Worm (Caenorhabditis elegans) whole organism, L1 larva: ENCODE measurements around the gene cyn-12.

ENCODE experiments used
- C04F5.9 ChIP-seq: sonication (generic microtip); optimal IDR thresholded peaks from 2 replicates; lab custom pipeline; 2016; ENCODE audit warnings: missing genetic modification characterization, missing compliant biosample characterization
- C16A3.4 ChIP-seq: fragments of 150-350 bp; optimal IDR thresholded peaks from 2 replicates; lab custom pipeline; 2014; ENCODE audit warnings: missing biosample characterization, missing genetic modification characterization
- Y116A8C.19 ChIP-seq: sonication (generic microtip); optimal IDR thresholded peaks from 2 replicates; lab custom pipeline; 2016; ENCODE audit warnings: missing compliant biosample characterization, missing genetic modification characterization, borderline replicate concordance
- alr-1 ChIP-seq: fragments of 200-800 bp; sonication (Bioruptor generic); optimal IDR thresholded peaks from 2 replicates; lab custom pipeline; 2018; ENCODE audit warnings: borderline replicate concordance, mild to moderate bottlenecking, missing genetic modification characterization, missing compliant biosample characterization
- aly-2 ChIP-seq: fragments of 150-350 bp; optimal IDR thresholded peaks from 2 replicates; lab custom pipeline; 2014; ENCODE audit warnings: missing biosample characterization, missing genetic modification characterization
- ama-1 ChIP-seq: fragments of 150-350 bp; optimal IDR thresholded peaks from 2 replicates; lab custom pipeline; 2014
- ceh-63 ChIP-seq: fragments of 200-800 bp; sonication (Bioruptor generic); optimal IDR thresholded peaks from 2 replicates; lab custom pipeline; 2018; ENCODE audit warnings: mild to moderate bottlenecking, missing genetic modification characterization, missing compliant biosample characterization
- ceh-8 ChIP-seq: fragments of 200-800 bp; sonication (Bioruptor generic); optimal IDR thresholded peaks from 2 replicates; lab custom pipeline; 2018; ENCODE audit warnings: mild to moderate bottlenecking, missing genetic modification characterization, moderate library complexity, missing compliant biosample characterization
- ceh-82 ChIP-seq, 3 experiments: fragments of 150-350 bp in 1 of 3; sonication (generic microtip) in 2 of 3; optimal IDR thresholded peaks; 2 replicates each; lab custom pipeline; 2014 to 2017; ENCODE audit warnings: missing biosample characterization in 3 of 3, missing genetic modification characterization in 3 of 3
- ceh-88 ChIP-seq: fragments of 200-800 bp; sonication (Bioruptor generic); IDR thresholded peaks from 2 replicates; pipeline ENCODE4 v1.3.6; 2022; ENCODE audit warnings: missing genetic modification characterization, missing compliant biosample characterization
- dpl-1 ChIP-seq, 3 experiments: fragments of 150-350 bp in 2 of 3; sonication (generic microtip) in 1 of 3; optimal IDR thresholded peaks; 2 replicates each; lab custom pipeline; 2014 to 2017; ENCODE audit warnings: missing biosample characterization in 3 of 3, missing genetic modification characterization in 3 of 3, missing genetic modification reagents in 3 of 3
- efl-1 ChIP-seq, 4 experiments: fragments of 150-350 bp; optimal IDR thresholded peaks in 3 of 4; peaks in 1 of 4; 1 replicate in 1 of 4; 2 replicates in 3 of 4; lab custom pipeline; 2014; ENCODE audit warnings: missing biosample characterization in 2 of 4, missing genetic modification characterization in 2 of 4, missing genetic modification reagents in 2 of 4
- efl-3 ChIP-seq: fragments of 200-800 bp; sonication (Bioruptor generic); optimal IDR thresholded peaks from 2 replicates; lab custom pipeline; 2018; ENCODE audit warnings: mild to moderate bottlenecking, missing genetic modification characterization, missing compliant biosample characterization
- elt-2 ChIP-seq: sonication (generic microtip); optimal IDR thresholded peaks from 2 replicates; lab custom pipeline; 2016; ENCODE audit warnings: missing genetic modification characterization, mild to moderate bottlenecking, inconsistent platforms, missing compliant biosample characterization, missing genetic modification reagents
- elt-3 ChIP-seq, 6 experiments: fragments of 150-350 bp in 1 of 6; sonication (generic microtip); optimal IDR thresholded peaks; 2 replicates each; lab custom pipeline; 2017 to 2018; ENCODE audit warnings: missing biosample characterization in 6 of 6, missing genetic modification characterization in 6 of 6, inconsistent platforms in 1 of 6
- fkh-10 ChIP-seq: sonication (generic microtip); optimal IDR thresholded peaks from 2 replicates; lab custom pipeline; 2017; ENCODE audit warnings: missing biosample characterization, missing genetic modification reagents, missing genetic modification characterization
- fos-1 ChIP-seq: fragments of 150-350 bp; optimal IDR thresholded peaks from 2 replicates; lab custom pipeline; 2014; ENCODE audit warnings: missing biosample characterization, missing genetic modification characterization
- grh-1 ChIP-seq: fragments of 200-800 bp; sonication (Bioruptor generic); IDR thresholded peaks from 2 replicates; pipeline ENCODE4 v1.3.6; 2022; ENCODE audit warnings: missing genetic modification reagents, missing genetic modification characterization, missing compliant biosample characterization
- hlh-17 ChIP-seq: fragments of 200-800 bp; sonication (Bioruptor generic); optimal IDR thresholded peaks from 2 replicates; lab custom pipeline; 2018; ENCODE audit warnings: missing genetic modification characterization, mild to moderate bottlenecking, missing compliant biosample characterization, moderate library complexity, borderline replicate concordance
- hpl-2 ChIP-seq: fragments of 150-350 bp; optimal IDR thresholded peaks from 2 replicates; lab custom pipeline; 2014; ENCODE audit warnings: missing biosample characterization, missing genetic modification reagents, missing genetic modification characterization
- irx-1 ChIP-seq: sonication (generic microtip); optimal IDR thresholded peaks from 2 replicates; lab custom pipeline; 2016; ENCODE audit warnings: missing genetic modification characterization, missing compliant biosample characterization
- jun-1 ChIP-seq: fragments of 150-350 bp; optimal IDR thresholded peaks from 2 replicates; lab custom pipeline; 2014; ENCODE audit warnings: missing biosample characterization, missing genetic modification reagents, missing genetic modification characterization
- lin-35 ChIP-seq, 2 experiments: fragments of 150-350 bp; optimal IDR thresholded peaks; 2 replicates each; lab custom pipeline; 2014; ENCODE audit warnings: missing biosample characterization in 2 of 2, missing genetic modification characterization in 2 of 2, missing genetic modification reagents in 2 of 2
- lin-39 ChIP-seq: fragments of 150-350 bp; optimal IDR thresholded peaks from 2 replicates; lab custom pipeline; 2014; ENCODE audit warnings: missing biosample characterization, missing genetic modification reagents, missing genetic modification characterization
- mab-9 ChIP-seq: fragments of 200-800 bp; sonication (Bioruptor generic); IDR thresholded peaks from 2 replicates; pipeline ENCODE4 v1.3.6; 2022; ENCODE audit warnings: missing genetic modification reagents, missing genetic modification characterization, missing compliant biosample characterization
- mef-2 ChIP-seq: fragments of 150-350 bp; optimal IDR thresholded peaks from 2 replicates; lab custom pipeline; 2014; ENCODE audit warnings: missing biosample characterization, missing genetic modification characterization
- mep-1 ChIP-seq: fragments of 150-350 bp; optimal IDR thresholded peaks from 2 replicates; lab custom pipeline; 2014; ENCODE audit warnings: missing biosample characterization, missing genetic modification characterization
- nhr-11 ChIP-seq: fragments of 150-350 bp; optimal IDR thresholded peaks from 2 replicates; lab custom pipeline; 2014; ENCODE audit warnings: missing biosample characterization, missing genetic modification characterization
- nhr-12 ChIP-seq: sonication (generic microtip); optimal IDR thresholded peaks from 2 replicates; lab custom pipeline; 2017; ENCODE audit warnings: missing biosample characterization, missing genetic modification characterization
- nhr-19 ChIP-seq: fragments of 200-800 bp; sonication (Bioruptor generic); conservative IDR thresholded peaks from 2 replicates; pipeline ENCODE4 v1.3.6; 2022; ENCODE audit warnings: missing genetic modification characterization, missing compliant biosample characterization
- nhr-20 ChIP-seq: sonication (generic microtip); optimal IDR thresholded peaks from 2 replicates; lab custom pipeline; 2016; ENCODE audit warnings: mild to moderate bottlenecking, missing genetic modification characterization, missing compliant biosample characterization
- nhr-237 ChIP-seq: fragments of 150-350 bp; optimal IDR thresholded peaks from 2 replicates; lab custom pipeline; 2014; ENCODE audit warnings: missing biosample characterization, missing genetic modification characterization
- nhr-77 ChIP-seq: fragments of 150-350 bp; optimal IDR thresholded peaks from 2 replicates; lab custom pipeline; 2014; ENCODE audit warnings: missing biosample characterization, missing genetic modification characterization
- pax-3 ChIP-seq: fragments of 200-800 bp; sonication (Bioruptor generic); optimal IDR thresholded peaks from 2 replicates; lab custom pipeline; 2018; ENCODE audit warnings: mild to moderate bottlenecking, missing genetic modification characterization, moderate library complexity, missing compliant biosample characterization
- skn-1 ChIP-seq: fragments of 150-350 bp; optimal IDR thresholded peaks from 2 replicates; lab custom pipeline; 2014; ENCODE audit warnings: missing biosample characterization, missing genetic modification characterization
- snu-23 ChIP-seq: sonication (generic microtip); optimal IDR thresholded peaks from 2 replicates; lab custom pipeline; 2016; ENCODE audit warnings: missing genetic modification characterization, missing compliant biosample characterization
- swsn-7 ChIP-seq: sonication (generic microtip); optimal IDR thresholded peaks from 2 replicates; lab custom pipeline; 2016; ENCODE audit warnings: missing genetic modification characterization, missing compliant biosample characterization
- tbx-2 ChIP-seq: sonication (generic microtip); optimal IDR thresholded peaks from 2 replicates; lab custom pipeline; 2016; ENCODE audit warnings: missing genetic modification characterization, missing compliant biosample characterization
- tlp-1 ChIP-seq: fragments of 150-350 bp; optimal IDR thresholded peaks from 2 replicates; lab custom pipeline; 2014; ENCODE audit warnings: missing biosample characterization, missing genetic modification characterization
- unc-130 ChIP-seq: fragments of 150-350 bp; optimal IDR thresholded peaks from 2 replicates; lab custom pipeline; 2017; ENCODE audit warnings: missing biosample characterization, missing genetic modification characterization, inconsistent platforms
- unc-98 ChIP-seq: fragments of 200-800 bp; sonication (Bioruptor generic); IDR thresholded peaks from 2 replicates; pipeline ENCODE4 v1.3.6; 2022; ENCODE audit warnings: missing genetic modification characterization, missing compliant biosample characterization
- ztf-4 ChIP-seq: fragments of 150-350 bp; optimal IDR thresholded peaks from 2 replicates; lab custom pipeline; 2014; ENCODE audit warnings: missing biosample characterization, missing genetic modification characterization

Gene cyn-12

DNA sequence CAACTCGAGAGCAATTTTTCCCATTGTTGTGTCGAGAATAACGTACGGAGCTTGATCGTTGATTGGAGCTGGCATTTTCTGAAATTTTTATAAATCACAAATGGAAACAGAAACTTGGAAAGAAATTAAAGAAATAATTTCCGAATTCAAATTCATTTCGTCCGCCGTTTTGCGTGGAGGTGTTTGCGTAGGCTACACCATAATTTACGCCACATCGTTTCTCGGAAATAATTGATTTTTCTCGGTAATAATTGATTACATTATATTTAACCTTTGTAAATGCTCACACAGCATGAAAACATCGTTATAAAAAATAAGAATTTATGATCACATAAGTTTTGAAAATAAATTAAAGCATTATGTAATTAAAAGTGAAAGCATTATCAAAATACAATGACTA is at the start of gene cyn-12 (continued):
- TF ChIP-seq unc-130 (peak; percentile 52), alr-1 (tag; lab: Kevin White, UChicago) (no peak), hpl-2 (GFP tag; lab: Kevin White, UChicago) (no peak), Y116A8C.19 (tag; lab: Kevin White, UChicago) (no peak), nhr-11 (tag; lab: Kevin White, UChicago) (no peak), skn-1 (tag; lab: Kevin White, UChicago) (no peak), fkh-10 (GFP tag; lab: Kevin White, UChicago) (no peak), pax-3 (tag; lab: Kevin White, UChicago) (no peak), C16A3.4 (no peak), fos-1 (tag; lab: Kevin White, UChicago) (no peak), nhr-77 (tag; lab: Kevin White, UChicago) (no peak), ceh-88 (GFP tag; lab: Robert Waterston, UW) (no peak), aly-2 (tag; lab: Kevin White, UChicago) (no peak), lin-39 (no peak), efl-3 (GFP tag; lab: Kevin White, UChicago) (no peak), nhr-20 (peak; percentile 38), tbx-2 (peak; percentile 6), grh-1 (GFP tag; lab: Robert Waterston, UW) (no peak), mep-1 (tag; lab: Kevin White, UChicago) (no peak), hlh-17 (GFP tag; lab: Kevin White, UChicago) (no peak), elt-3 (tag; optimal IDR thresholded peaks at IDR 0.05; lab: Kevin White, UChicago) (no peak), ztf-4 (tag; lab: Kevin White, UChicago) (no peak), elt-2 (tag; lab: Kevin White, UChicago) (no peak), nhr-237 (tag; lab: Kevin White, UChicago) (no peak), mef-2 (no peak), ceh-8 (GFP tag; lab: Kevin White, UChicago) (no peak), nhr-19 (GFP tag; lab: Robert Waterston, UW) (no peak), swsn-7 (tag; lab: Kevin White, UChicago) (peak; percentile 31), snu-23 (GFP tag; lab: Kevin White, UChicago) (peak; percentile 55), lin-35 (GFP tag; optimal IDR thresholded peaks at IDR 0.05; lab: Kevin White, UChicago) (peak; percentile 19 to 46)
- TF ChIP-seq, all 84 proteins: peak for 14

DNA sequence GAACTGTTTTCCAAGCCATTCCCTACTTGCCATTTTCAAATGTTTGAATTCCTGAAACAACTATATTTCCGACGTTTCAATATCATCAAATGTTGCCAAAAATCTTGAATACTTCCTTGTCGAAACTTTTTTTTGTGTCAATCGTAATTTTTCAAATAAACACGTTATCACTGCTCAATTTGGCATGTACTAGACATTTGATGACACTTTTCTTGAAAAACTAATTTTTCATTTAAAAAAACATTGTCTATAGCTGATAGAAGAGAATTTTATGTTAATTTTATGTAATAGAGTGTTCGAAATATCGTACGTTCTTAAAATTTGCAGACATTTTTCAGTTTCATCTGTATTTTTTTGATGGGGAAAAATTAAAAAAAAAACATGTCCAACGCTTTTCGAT is 49.8 kb upstream of the cyn-12 start:
- TF ChIP-seq unc-98 (no peak), mab-9 (GFP tag; lab: Robert Waterston, UW) (no peak), ceh-63 (GFP tag; lab: Kevin White, UChicago) (no peak), ama-1 (lab: Kevin White, UChicago) (no peak), elt-3 (tag; optimal IDR thresholded peaks at IDR 0.05; lab: Kevin White, UChicago) (no peak), dpl-1 (GFP tag; optimal IDR thresholded peaks at IDR 0.05; lab: Kevin White, UChicago) (no peak), C04F5.9 (tag; lab: Kevin White, UChicago) (no peak), irx-1 (tag; lab: Kevin White, UChicago) (no peak), skn-1 (tag; lab: Kevin White, UChicago) (no peak), ceh-82 (tag; optimal IDR thresholded peaks at IDR 0.05; lab: Kevin White, UChicago) (no peak)

ce11 chrIV:7180304-7180703 is 47.3 kb upstream of the cyn-12 start, which contains the start of gene cest-10:
Gene cest-10, plus strand, starts transcription at chrIV:7180557.
- no peak for TF ChIP-seq nhr-12
- no peak for TF ChIP-seq efl-1 (optimal IDR thresholded peaks at IDR 0.05; lab: Kevin White, UChicago)
- TF ChIP-seq efl-1 (GFP tag; optimal IDR thresholded peaks at IDR 0.05 in 1 of 2; lab: Kevin White, UChicago): peak in 1 of 2 experiments; percentile 50
- TF ChIP-seq C04F5.9 (tag; lab: Kevin White, UChicago): no peak
- peak; percentile 74 for TF ChIP-seq elt-2 (tag; lab: Kevin White, UChicago)
- TF ChIP-seq jun-1 (tag; lab: Kevin White, UChicago): peak; percentile 13
- peak; percentile 32 for TF ChIP-seq tlp-1 (tag; lab: Kevin White, UChicago)
